Fruit fly (Drosophila melanogaster) whole organism, pupa: Measurements from ENCODE around the gene mRRF1.

Experiments
- CG10348 ChIP-seq: fragments of 200-800 bp; sonication (Bioruptor generic); IDR thresholded peaks from 2 replicates; pipeline ENCODE4 v1.3.6; 2022; ENCODE audit warnings: missing biosample characterization, missing genetic modification characterization
- CG13204 ChIP-seq: fragments of 200-800 bp; sonication (Bioruptor generic); optimal IDR thresholded peaks from 2 replicates; lab custom pipeline; 2018; ENCODE audit warnings: missing biosample characterization, mild to moderate bottlenecking, missing genetic modification characterization, moderate library complexity
- CG15710 ChIP-seq: fragments of 200-800 bp; sonication (Bioruptor generic); optimal IDR thresholded peaks from 2 replicates; lab custom pipeline; 2018; ENCODE audit warnings: missing biosample characterization, mild to moderate bottlenecking, missing genetic modification characterization, moderate library complexity
- CG17806 ChIP-seq: fragments of 200-800 bp; sonication (Bioruptor generic); optimal IDR thresholded peaks from 2 replicates; lab custom pipeline; 2018; ENCODE audit warnings: missing biosample characterization, mild to moderate bottlenecking, missing genetic modification characterization, moderate library complexity
- CG32121 ChIP-seq: fragments of 200-800 bp; sonication (Bioruptor generic); IDR thresholded peaks from 2 replicates; pipeline ENCODE4 v1.3.6; 2022; ENCODE audit warnings: missing biosample characterization, missing genetic modification characterization
- CG34367 ChIP-seq: fragments of 200-800 bp; sonication (Bioruptor generic); optimal IDR thresholded peaks from 2 replicates; lab custom pipeline; 2018; ENCODE audit warnings: missing biosample characterization, mild to moderate bottlenecking, missing genetic modification characterization
- CG8159 ChIP-seq: fragments of 200-800 bp; sonication (Bioruptor generic); optimal IDR thresholded peaks from 3 replicates; lab custom pipeline; 2018; ENCODE audit warnings: missing biosample characterization, mild to moderate bottlenecking, missing genetic modification characterization, moderate library complexity
- CG8301 ChIP-seq: fragments of 200-800 bp; sonication (Bioruptor generic); optimal IDR thresholded peaks from 2 replicates; lab custom pipeline; 2018; ENCODE audit warnings: missing biosample characterization, mild to moderate bottlenecking, missing genetic modification characterization
- CG9948 ChIP-seq: fragments of 200-800 bp; sonication (Bioruptor generic); optimal IDR thresholded peaks from 2 replicates; lab custom pipeline; 2018; ENCODE audit warnings: missing biosample characterization, mild to moderate bottlenecking, missing genetic modification characterization, moderate library complexity
- EcR ChIP-seq: fragments of 200-800 bp; sonication (Bioruptor generic); optimal IDR thresholded peaks from 3 replicates; lab custom pipeline; 2019; ENCODE audit warnings: missing biosample characterization, missing genetic modification characterization, mild to moderate bottlenecking, moderate library complexity, missing genetic modification reagents
- Pif1A ChIP-seq: fragments of 200-800 bp; sonication (Bioruptor generic); optimal IDR thresholded peaks from 3 replicates; lab custom pipeline; 2016; ENCODE audit warnings: missing biosample characterization, missing genetic modification characterization
- Pif1B ChIP-seq: fragments of 200-800 bp; sonication (Bioruptor generic); optimal IDR thresholded peaks from 3 replicates; lab custom pipeline; 2016; ENCODE audit warnings: missing biosample characterization, missing genetic modification characterization
- gl ChIP-seq: fragments of 200-800 bp; sonication (Bioruptor generic); optimal IDR thresholded peaks from 2 replicates; lab custom pipeline; 2018; ENCODE audit warnings: missing biosample characterization, mild to moderate bottlenecking, missing genetic modification characterization
- rn ChIP-seq: fragments of 200-800 bp; sonication (Bioruptor generic); IDR thresholded peaks from 2 replicates; pipeline ENCODE4 v1.3.6; 2022; ENCODE audit warnings: missing biosample characterization, missing genetic modification characterization

DNA sequence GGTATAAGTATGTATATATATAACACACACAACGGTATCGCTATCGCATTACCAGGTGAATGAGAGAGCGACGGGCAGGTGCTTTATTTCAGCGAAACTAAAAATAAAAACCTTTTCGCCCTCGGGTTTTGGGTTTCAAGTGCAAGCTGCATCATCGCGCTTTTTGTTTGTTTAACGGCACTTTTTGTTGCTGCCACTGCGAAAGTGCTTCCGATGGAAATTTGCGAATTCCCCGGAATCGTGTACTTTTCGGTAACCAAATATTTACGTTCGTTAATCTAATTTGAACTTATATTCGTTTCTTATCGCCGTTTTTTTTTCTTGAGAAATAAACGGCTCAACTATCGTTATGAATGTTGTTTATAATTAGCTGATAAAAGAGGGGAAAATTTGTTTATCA, 31.9 kb downstream of the mRRF1 start:
- TF ChIP-seq CG34367 (tag; lab: Kevin White, UChicago) (no peak), CG8301 (no peak), Pif1B (GFP tag; lab: Kevin White, UChicago) (no peak), CG17806 (tag; lab: Kevin White, UChicago) (no peak), CG13204 (GFP tag; lab: Kevin White, UChicago) (no peak), EcR (no peak), rn (GFP tag; lab: Robert Waterston, UW) (no peak), CG8159 (tag; lab: Kevin White, UChicago) (no peak), CG32121 (GFP tag; lab: Robert Waterston, UW) (no peak), CG9948 (tag; lab: Kevin White, UChicago) (no peak), CG15710 (tag; lab: Kevin White, UChicago) (no peak), gl (tag; lab: Kevin White, UChicago) (no peak), CG10348 (GFP tag; lab: Robert Waterston, UW) (no peak), Pif1A (GFP tag; lab: Kevin White, UChicago) (no peak)
